Worm (Caenorhabditis elegans) whole organism, L4 larva: ENCODE measurements around the gene W02B12.13.

Experiments
- aha-1 ChIP-seq: fragments of 150-350 bp; peaks from one replicate; lab custom pipeline; 2014; ENCODE audit warnings: missing biosample characterization, missing genetic modification characterization
- dmd-9 ChIP-seq: fragments of 200-800 bp; sonication (Bioruptor generic); IDR thresholded peaks from 2 replicates; pipeline ENCODE4 v1.3.6; 2022; ENCODE audit warnings: missing genetic modification reagents, missing genetic modification characterization, missing compliant biosample characterization
- nhr-11 ChIP-seq: fragments of 150-350 bp; optimal IDR thresholded peaks from 2 replicates; lab custom pipeline; 2014; ENCODE audit warnings: missing biosample characterization, missing genetic modification characterization
- nhr-77 ChIP-seq: fragments of 150-350 bp; optimal IDR thresholded peaks from 2 replicates; lab custom pipeline; 2014; ENCODE audit warnings: missing biosample characterization, missing genetic modification characterization
- unc-62 ChIP-seq, 3 experiments: fragments of 150-350 bp in 1 of 3; sonication (generic microtip); optimal IDR thresholded peaks in 2 of 3; peaks in 1 of 3; 1 replicate in 1 of 3; 2 replicates in 2 of 3; lab custom pipeline; 2014 to 2017; ENCODE audit warnings: missing biosample characterization in 3 of 3, missing genetic modification characterization in 3 of 3, missing genetic modification reagents in 3 of 3, missing genotype in 1 of 3

DNA sequence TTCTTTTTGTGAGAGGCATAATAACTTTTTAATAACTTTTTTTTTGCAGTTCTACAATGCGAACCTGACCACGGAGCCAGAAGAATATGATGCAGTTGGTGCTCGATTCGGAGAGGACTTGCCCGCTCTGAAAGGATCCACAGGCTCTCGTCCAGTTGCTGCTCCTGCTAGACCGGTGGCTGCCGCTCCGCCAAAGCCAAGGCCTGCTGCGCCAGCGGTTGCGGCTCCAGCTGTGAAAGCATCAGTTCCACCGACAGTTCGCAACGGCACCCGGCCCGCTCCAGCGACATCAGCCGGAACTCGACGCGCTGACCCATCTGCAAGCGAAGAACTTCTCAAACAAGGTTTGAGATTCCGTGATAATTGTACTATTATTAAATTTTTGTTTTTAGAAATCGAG lies 1.9 kb upstream of the W02B12.13 start:
- TF ChIP-seq unc-62 (GFP tag; optimal IDR thresholded peaks at IDR 0.05 in 1 of 2; lab: Kevin White, UChicago) (no peak), unc-62 (tag; optimal IDR thresholded peaks at IDR 0.05; lab: Kevin White, UChicago) (no peak), nhr-77 (tag; lab: Kevin White, UChicago) (no peak), aha-1 (tag; lab: Kevin White, UChicago) (no peak), nhr-11 (tag; lab: Kevin White, UChicago) (no peak), dmd-9 (GFP tag; lab: Robert Waterston, UW) (no peak)
